Worm (Caenorhabditis elegans) whole organism, L2 larva: Measurements from ENCODE around the gene zmp-3.
A peak's percentile ranks its signal among the peaks of the same experiment; 100 is the strongest.

ENCODE experiments used
- C34F6.9 ChIP-seq: fragments of 150-350 bp; optimal IDR thresholded peaks from 2 replicates; lab custom pipeline; 2014; ENCODE audit warnings: missing biosample characterization, missing genetic modification characterization
- F13H6.1 ChIP-seq: sonication (generic microtip); optimal IDR thresholded peaks from 2 replicates; lab custom pipeline; 2016; ENCODE audit warnings: missing genetic modification characterization, missing compliant biosample characterization
- R02D3.7 ChIP-seq: fragments of 150-350 bp; optimal IDR thresholded peaks from 2 replicates; lab custom pipeline; 2014; ENCODE audit warnings: missing biosample characterization, missing genetic modification characterization
- Y55F3AM.14 ChIP-seq: fragments of 200-800 bp; sonication (Bioruptor generic); optimal IDR thresholded peaks from 2 replicates; lab custom pipeline; 2018; ENCODE audit warnings: mild to moderate bottlenecking, missing genetic modification characterization, missing compliant biosample characterization
- ZK546.5 ChIP-seq: sonication (generic microtip); optimal IDR thresholded peaks from 2 replicates; lab custom pipeline; 2017; ENCODE audit warnings: missing biosample characterization, missing genetic modification characterization
- alr-1 ChIP-seq: fragments of 150-350 bp; optimal IDR thresholded peaks from 2 replicates; lab custom pipeline; 2014; ENCODE audit warnings: missing biosample characterization, missing genetic modification characterization
- aly-2 ChIP-seq: fragments of 150-350 bp; optimal IDR thresholded peaks from 2 replicates; lab custom pipeline; 2014; ENCODE audit warnings: missing biosample characterization, missing genetic modification characterization
- ama-1 ChIP-seq: fragments of 150-350 bp; optimal IDR thresholded peaks from 2 replicates; lab custom pipeline; 2018; ENCODE audit warnings: inconsistent platforms
- blmp-1 ChIP-seq: sonication (generic microtip); optimal IDR thresholded peaks from 2 replicates; lab custom pipeline; 2017; ENCODE audit warnings: missing genetic modification characterization, mild to moderate bottlenecking, missing compliant biosample characterization, antibody characterized with exemption, moderate library complexity; ENCODE audit not compliant: insufficient read depth
- ceh-16 ChIP-seq: fragments of 150-350 bp; optimal IDR thresholded peaks from 2 replicates; lab custom pipeline; 2014; ENCODE audit warnings: missing biosample characterization, missing genetic modification characterization
- ceh-82 ChIP-seq: fragments of 150-350 bp; optimal IDR thresholded peaks from 2 replicates; lab custom pipeline; 2014; ENCODE audit warnings: missing biosample characterization, missing genetic modification characterization
- crh-2 ChIP-seq: sonication (generic microtip); optimal IDR thresholded peaks from 2 replicates; lab custom pipeline; 2017; ENCODE audit warnings: missing biosample characterization, missing genetic modification characterization
- egl-27 ChIP-seq: sonication (generic microtip); optimal IDR thresholded peaks from 3 replicates; lab custom pipeline; 2017; ENCODE audit warnings: missing biosample characterization, missing genetic modification reagents, missing genetic modification characterization
- elt-1 ChIP-seq: fragments of 150-350 bp; optimal IDR thresholded peaks from 2 replicates; lab custom pipeline; 2014; ENCODE audit warnings: missing biosample characterization, missing genetic modification characterization
- elt-3 ChIP-seq: sonication (generic microtip); optimal IDR thresholded peaks from 2 replicates; lab custom pipeline; 2017; ENCODE audit warnings: missing biosample characterization, missing genetic modification characterization
- fos-1 ChIP-seq: fragments of 150-350 bp; optimal IDR thresholded peaks from 2 replicates; lab custom pipeline; 2014; ENCODE audit warnings: missing biosample characterization, missing genetic modification characterization
- gmeb-1 ChIP-seq: fragments of 150-350 bp; optimal IDR thresholded peaks from 2 replicates; lab custom pipeline; 2014; ENCODE audit warnings: missing biosample characterization, missing genetic modification characterization
- lin-13 ChIP-seq: fragments of 150-350 bp; optimal IDR thresholded peaks from 2 replicates; lab custom pipeline; 2014; ENCODE audit warnings: missing biosample characterization, missing genetic modification reagents, missing genetic modification characterization
- lsy-2 ChIP-seq, 2 experiments: fragments of 150-350 bp in 1 of 2; sonication (generic microtip) in 1 of 2; optimal IDR thresholded peaks; 2 replicates each; lab custom pipeline; 2014 to 2017; ENCODE audit warnings: missing biosample characterization in 2 of 2, missing genetic modification characterization in 2 of 2
- mab-5 ChIP-seq: fragments of 150-350 bp; optimal IDR thresholded peaks from 2 replicates; lab custom pipeline; 2014; ENCODE audit warnings: missing biosample characterization, missing genetic modification characterization
- mbf-1 ChIP-seq: sonication (generic microtip); optimal IDR thresholded peaks from 2 replicates; lab custom pipeline; 2017; ENCODE audit warnings: missing biosample characterization, missing genetic modification characterization
- mdl-1 ChIP-seq, 2 experiments: fragments of 150-350 bp in 1 of 2; sonication (generic microtip) in 1 of 2; optimal IDR thresholded peaks; 2 replicates each; lab custom pipeline; 2017; ENCODE audit warnings: missing biosample characterization in 2 of 2, missing genetic modification characterization in 2 of 2
- nhr-10 ChIP-seq: sonication (generic microtip); optimal IDR thresholded peaks from 2 replicates; lab custom pipeline; 2017; ENCODE audit warnings: missing biosample characterization, missing genetic modification characterization
- nhr-11 ChIP-seq: fragments of 150-350 bp; optimal IDR thresholded peaks from 2 replicates; lab custom pipeline; 2014; ENCODE audit warnings: missing biosample characterization, missing genetic modification characterization
- nhr-129 ChIP-seq: fragments of 150-350 bp; optimal IDR thresholded peaks from 2 replicates; lab custom pipeline; 2014; ENCODE audit warnings: missing biosample characterization, missing genetic modification characterization
- nhr-21 ChIP-seq: fragments of 150-350 bp; optimal IDR thresholded peaks from 2 replicates; lab custom pipeline; 2014; ENCODE audit warnings: missing biosample characterization, missing genetic modification characterization
- nhr-23 ChIP-seq: fragments of 150-350 bp; optimal IDR thresholded peaks from 2 replicates; lab custom pipeline; 2014; ENCODE audit warnings: missing biosample characterization, missing genetic modification reagents, missing genetic modification characterization
- nhr-237 ChIP-seq: fragments of 150-350 bp; optimal IDR thresholded peaks from 2 replicates; lab custom pipeline; 2014; ENCODE audit warnings: missing biosample characterization, missing genetic modification characterization
- nhr-77 ChIP-seq: fragments of 150-350 bp; optimal IDR thresholded peaks from 2 replicates; lab custom pipeline; 2014; ENCODE audit warnings: missing biosample characterization, missing genetic modification characterization
- peb-1 ChIP-seq: fragments of 150-350 bp; optimal IDR thresholded peaks from 2 replicates; lab custom pipeline; 2014; ENCODE audit warnings: missing biosample characterization, missing genetic modification characterization
- sem-4 ChIP-seq: fragments of 150-350 bp; optimal IDR thresholded peaks from 2 replicates; lab custom pipeline; 2014; ENCODE audit warnings: missing biosample characterization, missing genetic modification reagents, missing genetic modification characterization
- skn-1 ChIP-seq: sonication (generic microtip); optimal IDR thresholded peaks from 2 replicates; lab custom pipeline; 2017; ENCODE audit warnings: missing biosample characterization, missing genetic modification characterization
- sma-3 ChIP-seq: sonication (generic microtip); optimal IDR thresholded peaks from 2 replicates; lab custom pipeline; 2016; ENCODE audit warnings: missing genetic modification reagents, missing genetic modification characterization, missing compliant biosample characterization
- snpc-4 ChIP-seq: fragments of 150-350 bp; optimal IDR thresholded peaks from 2 replicates; lab custom pipeline; 2014; ENCODE audit warnings: missing biosample characterization, missing genetic modification characterization
- unc-55 ChIP-seq: fragments of 150-350 bp; sonication (generic microtip); optimal IDR thresholded peaks from 3 replicates; lab custom pipeline; 2014; ENCODE audit warnings: missing biosample characterization, missing genetic modification reagents, missing genetic modification characterization
- unc-62 ChIP-seq: fragments of 150-350 bp; optimal IDR thresholded peaks from 2 replicates; lab custom pipeline; 2014; ENCODE audit warnings: missing biosample characterization, missing genetic modification reagents, missing genetic modification characterization
- zag-1 ChIP-seq: fragments of 150-350 bp; optimal IDR thresholded peaks from 2 replicates; lab custom pipeline; 2014; ENCODE audit warnings: missing biosample characterization, missing genetic modification characterization
- ztf-1 ChIP-seq: fragments of 200-800 bp; sonication (Bioruptor generic); conservative IDR thresholded peaks from 2 replicates; pipeline ENCODE4 v1.3.6; 2022; ENCODE audit warnings: missing genetic modification characterization, missing compliant biosample characterization
- ztf-11 ChIP-seq: sonication (generic microtip); optimal IDR thresholded peaks from 2 replicates; lab custom pipeline; 2017; ENCODE audit warnings: missing biosample characterization, missing genetic modification characterization

Gene zmp-3

ce11 chrV:2903227-2903626 is 6.2 kb downstream of the zmp-3 start, which contains the start of gene C31B8.7:
TSS of gene C31B8.7 (minus strand) at chrV:2903327.
- TF ChIP-seq F13H6.1 (tag; lab: Kevin White, UChicago) (no peak), sem-4 (tag; lab: Kevin White, UChicago) (no peak), nhr-23 (tag; lab: Kevin White, UChicago) (no peak), zag-1 (tag; lab: Kevin White, UChicago) (no peak), blmp-1 (no peak), ZK546.5 (tag; lab: Kevin White, UChicago) (no peak), nhr-129 (tag; lab: Kevin White, UChicago) (no peak), sma-3 (GFP tag; lab: Kevin White, UChicago) (no peak), fos-1 (no peak), peb-1 (tag; lab: Kevin White, UChicago) (no peak), nhr-237 (tag; lab: Kevin White, UChicago) (no peak)

- TF ChIP-seq mbf-1 (no peak), nhr-11 (no peak), alr-1 (tag; lab: Kevin White, UChicago) (no peak), nhr-10 (tag; lab: Kevin White, UChicago) (no peak), nhr-77 (tag; lab: Kevin White, UChicago) (no peak), ama-1 (lab: Kevin White, UChicago) (no peak), ceh-82 (tag; lab: Kevin White, UChicago) (no peak), R02D3.7 (tag; lab: Kevin White, UChicago) (no peak), skn-1 (tag; lab: Kevin White, UChicago) (no peak), C34F6.9 (no peak), aly-2 (tag; lab: Kevin White, UChicago) (no peak)
- TF ChIP-seq, all 48 proteins: peak for 0
These were observed 9.6 kb downstream of the zmp-3 start, which contains the start of gene str-46 for ce11 chrV:2899867-2900266. TSS of gene str-46 (minus strand) at chrV:2899967.

- peak; percentile 57 for TF ChIP-seq fos-1
- TF ChIP-seq F13H6.1 (tag; lab: Kevin White, UChicago) = no peak
These were observed 13.2 kb downstream of the zmp-3 start, which contains the start of gene pals-32 for ce11 chrV:2896198-2896660. TSS of gene pals-32 (plus strand) at chrV:2896610.

ce11 chrV:2892976-2893375 is 16.4 kb downstream of the zmp-3 start, which contains the start of gene srh-127:
TSS of gene srh-127 (plus strand) at chrV:2893276.
- no peak for TF ChIP-seq ceh-82 (tag; lab: Kevin White, UChicago)
- TF ChIP-seq alr-1 (tag; lab: Kevin White, UChicago) = no peak
- TF ChIP-seq ceh-16 (tag; lab: Kevin White, UChicago) = no peak
- no peak for TF ChIP-seq elt-3 (tag; lab: Kevin White, UChicago)
- no peak for TF ChIP-seq Y55F3AM.14 (GFP tag; lab: Kevin White, UChicago)
- TF ChIP-seq mdl-1 (tag; optimal IDR thresholded peaks at IDR 0.05; lab: Kevin White, UChicago) = no peak
- no peak for TF ChIP-seq mbf-1
- TF ChIP-seq zag-1 (tag; lab: Kevin White, UChicago) = no peak
- no peak for TF ChIP-seq nhr-21
- TF ChIP-seq egl-27 (tag; lab: Kevin White, UChicago) = no peak
- no peak for TF ChIP-seq nhr-11
- TF ChIP-seq unc-55 (GFP tag; lab: Kevin White, UChicago) = no peak
- no peak for TF ChIP-seq snpc-4
- TF ChIP-seq nhr-129 (tag; lab: Kevin White, UChicago) = no peak
- no peak for TF ChIP-seq peb-1 (tag; lab: Kevin White, UChicago)

ce11 chrV:2891927-2892326 is 17.5 kb downstream of the zmp-3 start, which contains the start of gene F37B4.15:
TSS of gene F37B4.15 (plus strand) at chrV:2892227.
- TF ChIP-seq mbf-1 = no peak
- no peak for TF ChIP-seq elt-1 (tag; lab: Kevin White, UChicago)
- TF ChIP-seq mab-5 (tag; lab: Kevin White, UChicago) = no peak

ce11 chrV:2888681-2889080 is 20.7 kb downstream of the zmp-3 start, which contains the start of gene srw-4:
TSS of gene srw-4 (minus strand) at chrV:2888781.
- TF ChIP-seq ztf-1 (GFP tag; lab: Robert Waterston, UW) = no peak
- no peak for TF ChIP-seq lsy-2 (tag; optimal IDR thresholded peaks at IDR 0.05; lab: Kevin White, UChicago)
- no peak for TF ChIP-seq unc-62 (GFP tag; lab: Kevin White, UChicago)
- TF ChIP-seq lin-13 (GFP tag; lab: Kevin White, UChicago) = no peak
- no peak for TF ChIP-seq ztf-11 (tag; lab: Kevin White, UChicago)
- TF ChIP-seq nhr-77 (tag; lab: Kevin White, UChicago) = no peak
- no peak for TF ChIP-seq elt-3 (tag; lab: Kevin White, UChicago)
- TF ChIP-seq crh-2 (tag; lab: Kevin White, UChicago) = no peak
- no peak for TF ChIP-seq elt-1 (tag; lab: Kevin White, UChicago)
- no peak for TF ChIP-seq fos-1
- TF ChIP-seq F13H6.1 (tag; lab: Kevin White, UChicago) = no peak
- TF ChIP-seq gmeb-1 (tag; lab: Kevin White, UChicago) = no peak
- no peak for TF ChIP-seq R02D3.7 (tag; lab: Kevin White, UChicago)
